Worm (Caenorhabditis elegans) whole organism, early embryonic: ENCODE measurements around the gene B0001.5.

ENCODE experiments used
- F13C5.2 ChIP-seq: sonication (generic microtip); optimal IDR thresholded peaks from 2 replicates; lab custom pipeline; 2017; ENCODE audit warnings: mild to moderate bottlenecking, missing genetic modification characterization, inconsistent platforms, missing compliant biosample characterization
- ama-1 ChIP-seq: fragments of 150-350 bp; optimal IDR thresholded peaks from 2 replicates; lab custom pipeline; 2014
- ets-7 ChIP-seq: sonication (generic microtip); optimal IDR thresholded peaks from 2 replicates; lab custom pipeline; 2016; ENCODE audit warnings: missing genotype, missing genetic modification characterization, missing compliant biosample characterization

DNA sequence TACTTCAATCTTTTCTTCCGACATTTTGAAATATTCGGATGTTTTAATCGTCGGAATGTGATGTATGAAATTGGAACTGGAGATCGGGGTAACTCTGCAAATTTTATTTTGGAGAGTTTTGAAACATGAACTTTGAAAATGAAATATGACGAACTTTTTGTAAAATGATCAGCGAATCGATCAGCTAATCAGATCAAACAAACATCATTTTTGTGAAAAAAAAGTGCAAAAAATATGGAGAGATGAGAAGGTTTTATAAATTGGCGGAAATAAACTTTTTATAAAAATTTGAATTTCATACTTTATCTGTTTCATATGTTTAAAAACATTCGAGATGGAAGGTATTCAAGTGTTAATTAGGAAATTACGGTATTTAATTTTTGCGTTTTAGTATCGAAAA is 31.7 kb downstream of the B0001.5 start, which contains the start of gene dlc-2:
- no peak for TF ChIP-seq ets-7
- no peak for TF ChIP-seq ama-1 (lab: Kevin White, UChicago)
- TF ChIP-seq F13C5.2 = no peak
